Fruit fly (Drosophila melanogaster): ENCODE results near the gene Gba1b.

Gba1b gene

dm6 chr3R:23666672-23667211 lies 37.9 kb upstream of the Gba1b start:
- peak; percentile 73 for TF ChIP-seq ewg (GFP tag; optimal IDR thresholded peaks at IDR 0.05)
- peak in 1 of 2 experiments; percentile 53 for TF ChIP-seq crp (GFP tag; optimal IDR thresholded peaks at IDR 0.05)
- TF ChIP-seq Ets65A (GFP tag) = peak; percentile 86
- TF ChIP-seq CG32532 (GFP tag; IDR thresholded peaks at IDR 0.05) = peak; percentile 10; the same call in 1 of the 2 replicates
- TF ChIP-seq Ssrp (tag; optimal IDR thresholded peaks at IDR 0.05) = no peak
- peak; percentile 38 for TF ChIP-seq CTCF (GFP tag; optimal IDR thresholded peaks at IDR 0.05)
- no peak for TF ChIP-seq CG4854 (GFP tag; optimal IDR thresholded peaks at IDR 0.05)
- 0 out of 2 replicates have a peak, but pooled peaks have one; percentile 21 for TF ChIP-seq Drgx (GFP tag; IDR thresholded peaks at IDR 0.05)
- peak; percentile 43 to 54 for TF ChIP-seq Trl (optimal IDR thresholded peaks at IDR 0.05)
- no peak for TF ChIP-seq Trl (GFP tag; optimal IDR thresholded peaks at IDR 0.05)
- TF ChIP-seq scrt (GFP tag; optimal IDR thresholded peaks at IDR 0.05) = peak; percentile 93

- peak; percentile 27 for TF ChIP-seq CG18599 (GFP tag; optimal IDR thresholded peaks at IDR 0.05)
- no peak for TF ChIP-seq TFAM (GFP tag; optimal IDR thresholded peaks at IDR 0.05)
- no peak for TF ChIP-seq peb (GFP tag; IDR thresholded peaks at IDR 0.05)
- peak; percentile 26; the same call in 1 of the 3 replicates for TF ChIP-seq CG17361 (GFP tag; IDR thresholded peaks at IDR 0.05)
- peak; percentile 10 for TF ChIP-seq Hmr (GFP tag; optimal IDR thresholded peaks at IDR 0.05)
- no peak for TF ChIP-seq D19B (GFP tag; optimal IDR thresholded peaks at IDR 0.05)
- TF ChIP-seq her (GFP tag; optimal IDR thresholded peaks at IDR 0.05) = no peak
- peak; percentile 22 for TF ChIP-seq HHEX (GFP tag; optimal IDR thresholded peaks at IDR 0.05)
- peak; percentile 6 for TF ChIP-seq CoRest (tag; optimal IDR thresholded peaks at IDR 0.05)
- no peak for TF ChIP-seq fru (optimal IDR thresholded peaks at IDR 0.05)
- TF ChIP-seq slou (GFP tag; optimal IDR thresholded peaks at IDR 0.05) = no peak
- peak; percentile 51 for TF ChIP-seq CG7556 (GFP tag; optimal IDR thresholded peaks at IDR 0.05)
- no peak for TF ChIP-seq esg (GFP tag; conservative IDR thresholded peaks at IDR 0.05)
- TF ChIP-seq grau (tag; optimal IDR thresholded peaks at IDR 0.05) = peak; percentile 68
- no peak for TF ChIP-seq CG1602 (GFP tag; optimal IDR thresholded peaks at IDR 0.05)
- TF ChIP-seq CG13424 (tag; optimal IDR thresholded peaks at IDR 0.05) = peak; percentile 14
- TF ChIP-seq mam (GFP tag; optimal IDR thresholded peaks at IDR 0.05) = peak; percentile 1
- peak; percentile 69 for TF ChIP-seq sens (GFP tag)
- no peak for TF ChIP-seq CG7963 (GFP tag; IDR thresholded peaks at IDR 0.05; ENCODE audit: partially characterized antibody)
- peak; percentile 30 for TF ChIP-seq gem (tag; optimal IDR thresholded peaks at IDR 0.05)
- TF ChIP-seq abd-A (tag; optimal IDR thresholded peaks at IDR 0.05) = no peak
- no peak for TF ChIP-seq kah (GFP tag; optimal IDR thresholded peaks at IDR 0.05)
- no peak for TF ChIP-seq ac (GFP tag; optimal IDR thresholded peaks at IDR 0.05)
- TF ChIP-seq CG2678 (tag; optimal IDR thresholded peaks at IDR 0.05) = peak; percentile 38
- TF ChIP-seq CG10979 (tag; optimal IDR thresholded peaks at IDR 0.05) = no peak
- TF ChIP-seq Chrac-16 (GFP tag; optimal IDR thresholded peaks at IDR 0.05) = no peak
- 0 out of 3 replicates have a peak, but pooled peaks have one; percentile 35 for TF ChIP-seq row (GFP tag; IDR thresholded peaks at IDR 0.05)
- TF ChIP-seq CG34376 (GFP tag; optimal IDR thresholded peaks at IDR 0.05) = no peak
- TF ChIP-seq CG11085 (GFP tag; IDR thresholded peaks at IDR 0.05) = no peak
- TF ChIP-seq CG2120 (GFP tag; optimal IDR thresholded peaks at IDR 0.05) = peak; percentile 45
- TF ChIP-seq lilli (GFP tag; optimal IDR thresholded peaks at IDR 0.05) = peak; percentile 38
- TF ChIP-seq Meics (GFP tag; optimal IDR thresholded peaks at IDR 0.05) = peak; percentile 33
- peak; percentile 31 for TF ChIP-seq BtbVII (GFP tag; optimal IDR thresholded peaks at IDR 0.05)
- TF ChIP-seq CG14441 (GFP tag; IDR thresholded peaks at IDR 0.05) = no peak
- TF ChIP-seq CG2875 (GFP tag; optimal IDR thresholded peaks at IDR 0.05) = no peak
- TF ChIP-seq knrl (GFP tag; IDR thresholded peaks at IDR 0.05; ENCODE audit: partially characterized antibody) = no peak
- TF ChIP-seq CG2712 (tag; optimal IDR thresholded peaks at IDR 0.05) = no peak
- no peak for TF ChIP-seq CG9817 (tag; optimal IDR thresholded peaks at IDR 0.05)
- 0 out of 2 replicates have a peak, but pooled peaks have one; percentile 17 for TF ChIP-seq CG31441 (GFP tag; IDR thresholded peaks at IDR 0.05)
- peak; percentile 16 for TF ChIP-seq CG9727 (GFP tag; optimal IDR thresholded peaks at IDR 0.05)
These were observed 37.2 kb upstream of the Gba1b start for dm6 chr3R:23667451-23667850.
